Worm (Caenorhabditis elegans) whole organism, mixed stage, embryonic: Measurements from ENCODE around the gene sss-1.

ENCODE experiments used
- M03D4.4 ChIP-seq: sonication (generic microtip); optimal IDR thresholded peaks from 2 replicates; lab custom pipeline; 2017; ENCODE audit warnings: mild to moderate bottlenecking, missing genetic modification characterization, missing compliant biosample characterization
- blmp-1 ChIP-seq: fragments of 150-350 bp; optimal IDR thresholded peaks from 2 replicates; lab custom pipeline; 2014; ENCODE audit warnings: missing biosample characterization, missing genetic modification characterization
- ceh-39 ChIP-seq: fragments of 150-350 bp; optimal IDR thresholded peaks from 2 replicates; lab custom pipeline; 2014; ENCODE audit warnings: missing biosample characterization, missing genetic modification characterization
- ceh-43 ChIP-seq: fragments of 200-800 bp; sonication (Bioruptor generic); optimal IDR thresholded peaks from 2 replicates; lab custom pipeline; 2018; ENCODE audit warnings: mild to moderate bottlenecking, missing genetic modification characterization, moderate library complexity, missing compliant biosample characterization
- ceh-83 ChIP-seq: fragments of 200-800 bp; sonication (Bioruptor generic); optimal IDR thresholded peaks from 2 replicates; lab custom pipeline; 2018; ENCODE audit warnings: mild to moderate bottlenecking, missing genetic modification characterization, missing compliant biosample characterization
- ces-1 ChIP-seq: fragments of 150-350 bp; optimal IDR thresholded peaks from 2 replicates; lab custom pipeline; 2014; ENCODE audit warnings: missing biosample characterization, missing genetic modification reagents, missing genetic modification characterization
- cnd-1 ChIP-seq: fragments of 200-800 bp; sonication (Bioruptor generic); optimal IDR thresholded peaks from 2 replicates; lab custom pipeline; 2018; ENCODE audit warnings: mild to moderate bottlenecking, missing genetic modification characterization, missing compliant biosample characterization
- drap-1 ChIP-seq: fragments of 200-800 bp; sonication (Bioruptor generic); optimal IDR thresholded peaks from 3 replicates; lab custom pipeline; 2018; ENCODE audit warnings: mild to moderate bottlenecking, missing genetic modification characterization, missing compliant biosample characterization
- elt-1 ChIP-seq: sonication (generic microtip); optimal IDR thresholded peaks from 2 replicates; lab custom pipeline; 2017; ENCODE audit warnings: missing genetic modification characterization, mild to moderate bottlenecking, missing compliant biosample characterization, antibody characterized with exemption, moderate library complexity, borderline replicate concordance; ENCODE audit not compliant: insufficient read depth
- elt-3 ChIP-seq: fragments of 150-350 bp; optimal IDR thresholded peaks from 2 replicates; lab custom pipeline; 2014; ENCODE audit warnings: missing biosample characterization, missing genetic modification characterization
- flh-1 ChIP-seq: fragments of 200-800 bp; sonication (Bioruptor generic); optimal IDR thresholded peaks from 2 replicates; lab custom pipeline; 2018; ENCODE audit warnings: mild to moderate bottlenecking, missing genetic modification characterization, moderate library complexity, missing compliant biosample characterization
- ham-2 ChIP-seq: fragments of 200-800 bp; sonication (Bioruptor generic); optimal IDR thresholded peaks from 2 replicates; lab custom pipeline; 2018; ENCODE audit warnings: mild to moderate bottlenecking, missing genetic modification characterization, missing compliant biosample characterization
- hlh-1 ChIP-seq: fragments of 150-350 bp; optimal IDR thresholded peaks from 2 replicates; lab custom pipeline; 2014; ENCODE audit warnings: missing biosample characterization, missing genetic modification reagents, missing genetic modification characterization
- lin-13 ChIP-seq: fragments of 150-350 bp; optimal IDR thresholded peaks from 2 replicates; lab custom pipeline; 2014; ENCODE audit warnings: missing biosample characterization, missing genetic modification characterization
- lin-32 ChIP-seq: fragments of 200-800 bp; sonication (Bioruptor generic); optimal IDR thresholded peaks from 2 replicates; lab custom pipeline; 2018; ENCODE audit warnings: mild to moderate bottlenecking, missing genetic modification characterization, missing compliant biosample characterization
- lsy-2 ChIP-seq: fragments of 150-350 bp; optimal IDR thresholded peaks from 2 replicates; lab custom pipeline; 2014; ENCODE audit warnings: missing biosample characterization, missing genetic modification characterization
- mab-5 ChIP-seq: fragments of 150-350 bp; optimal IDR thresholded peaks from 2 replicates; lab custom pipeline; 2014; ENCODE audit warnings: missing biosample characterization, missing genetic modification characterization
- mep-1 ChIP-seq: fragments of 150-350 bp; optimal IDR thresholded peaks from 2 replicates; lab custom pipeline; 2017; ENCODE audit warnings: missing biosample characterization, missing genetic modification reagents, missing genetic modification characterization, inconsistent platforms
- mls-2 ChIP-seq: sonication (generic microtip); optimal IDR thresholded peaks from 2 replicates; lab custom pipeline; 2016; ENCODE audit warnings: mild to moderate bottlenecking, missing genetic modification characterization, moderate library complexity, missing compliant biosample characterization
- nhr-12 ChIP-seq: fragments of 150-350 bp; optimal IDR thresholded peaks from 2 replicates; lab custom pipeline; 2014; ENCODE audit warnings: missing biosample characterization, missing genetic modification characterization
- nhr-237 ChIP-seq: fragments of 150-350 bp; optimal IDR thresholded peaks from 2 replicates; lab custom pipeline; 2014; ENCODE audit warnings: missing biosample characterization, missing genetic modification characterization
- nhr-28 ChIP-seq: fragments of 150-350 bp; optimal IDR thresholded peaks from 2 replicates; lab custom pipeline; 2014; ENCODE audit warnings: missing biosample characterization, missing genetic modification characterization
- nhr-76 ChIP-seq: sonication (generic microtip); optimal IDR thresholded peaks from 2 replicates; lab custom pipeline; 2017; ENCODE audit warnings: missing biosample characterization, missing genetic modification characterization
- pha-4 ChIP-seq: fragments of 150-350 bp; optimal IDR thresholded peaks from 2 replicates; lab custom pipeline; 2018; ENCODE audit warnings: missing biosample characterization, missing genetic modification reagents, missing genetic modification characterization
- sem-2 ChIP-seq: fragments of 200-800 bp; sonication (Bioruptor generic); optimal IDR thresholded peaks from 2 replicates; lab custom pipeline; 2018; ENCODE audit warnings: mild to moderate bottlenecking, missing genetic modification characterization, missing compliant biosample characterization
- snpc-4 ChIP-seq: fragments of 150-350 bp; optimal IDR thresholded peaks from 2 replicates; lab custom pipeline; 2014; ENCODE audit warnings: missing biosample characterization, missing genetic modification characterization
- tbx-8 ChIP-seq: fragments of 200-800 bp; sonication (Bioruptor generic); optimal IDR thresholded peaks from 2 replicates; lab custom pipeline; 2018; ENCODE audit warnings: mild to moderate bottlenecking, missing genetic modification characterization, moderate library complexity, missing compliant biosample characterization
- unc-120 ChIP-seq: sonication (generic microtip); optimal IDR thresholded peaks from 2 replicates; lab custom pipeline; 2017; ENCODE audit warnings: missing genetic modification characterization, missing compliant biosample characterization; ENCODE audit not compliant: poor library complexity, severe bottlenecking
- unc-39 ChIP-seq: fragments of 150-350 bp; optimal IDR thresholded peaks from 2 replicates; lab custom pipeline; 2014; ENCODE audit warnings: missing biosample characterization, missing genetic modification characterization
- unc-62 ChIP-seq: fragments of 150-350 bp; optimal IDR thresholded peaks from 2 replicates; lab custom pipeline; 2014; ENCODE audit warnings: missing biosample characterization, missing genetic modification reagents, missing genetic modification characterization
- zip-8 ChIP-seq: fragments of 150-350 bp; optimal IDR thresholded peaks from 2 replicates; lab custom pipeline; 2014; ENCODE audit warnings: missing biosample characterization, missing genetic modification characterization
- ztf-11 ChIP-seq: fragments of 150-350 bp; optimal IDR thresholded peaks from 2 replicates; lab custom pipeline; 2014; ENCODE audit warnings: missing biosample characterization, missing genetic modification characterization

Gene sss-1

ce11 chrIV:9861921-9862320 lies 31.6 kb downstream of the sss-1 start, which contains the start of gene K07F5.14:
Gene K07F5.14, plus strand, starts transcription at chrIV:9862221.
- no peak for TF ChIP-seq ceh-83
- no peak for TF ChIP-seq unc-62 (GFP tag; lab: Kevin White, UChicago)
- TF ChIP-seq, all 35 proteins: peak for 0

ce11 chrIV:9858970-9859369 lies 34.6 kb downstream of the sss-1 start:
- no peak for TF ChIP-seq lin-32 (GFP tag; lab: Kevin White, UChicago)
- TF ChIP-seq mls-2 (tag; lab: Kevin White, UChicago), result no peak
- no peak for TF ChIP-seq ztf-11 (tag; lab: Kevin White, UChicago)
- no peak for TF ChIP-seq unc-120 (tag; lab: Kevin White, UChicago)
- TF ChIP-seq nhr-12 (tag; lab: Kevin White, UChicago), result no peak
- TF ChIP-seq ceh-43 (GFP tag; lab: Kevin White, UChicago), result no peak
- no peak for TF ChIP-seq zip-8
- no peak for TF ChIP-seq drap-1 (GFP tag; lab: Kevin White, UChicago)

- TF ChIP-seq ces-1 (GFP tag; lab: Kevin White, UChicago) (no peak), lsy-2 (tag; lab: Kevin White, UChicago) (peak; percentile 21), ceh-39 (peak; percentile 67), zip-8 (no peak), tbx-8 (GFP tag; lab: Kevin White, UChicago) (no peak), unc-39 (no peak), elt-1 (tag; lab: Kevin White, UChicago) (no peak), mep-1 (tag; lab: Kevin White, UChicago) (peak; percentile 64), nhr-28 (tag; lab: Kevin White, UChicago) (no peak), ztf-11 (tag; lab: Kevin White, UChicago) (no peak), ceh-43 (GFP tag; lab: Kevin White, UChicago) (no peak), M03D4.4 (no peak), unc-62 (GFP tag; lab: Kevin White, UChicago) (no peak), flh-1 (no peak), lin-32 (GFP tag; lab: Kevin White, UChicago) (no peak), sem-2 (no peak), elt-3 (tag; lab: Kevin White, UChicago) (no peak), nhr-237 (tag; lab: Kevin White, UChicago) (no peak), blmp-1 (tag; lab: Kevin White, UChicago) (no peak), ham-2 (GFP tag; lab: Kevin White, UChicago) (no peak), mab-5 (no peak), hlh-1 (tag; lab: Kevin White, UChicago) (no peak), lin-13 (tag; lab: Kevin White, UChicago) (no peak)
Observed at ce11 chrIV:9857952-9858488, 35.5 kb downstream of the sss-1 start, which contains the start of gene npp-1. Gene npp-1, plus strand, starts transcription at chrIV:9858488.

ce11 chrIV:9855712-9856111 lies 37.8 kb downstream of the sss-1 start, which contains the start of gene K07F5.12:
Gene K07F5.12, plus strand, starts transcription at chrIV:9856012.
- TF ChIP-seq unc-120 (tag; lab: Kevin White, UChicago) (no peak), nhr-28 (tag; lab: Kevin White, UChicago) (no peak), M03D4.4 (no peak), flh-1 (no peak), mls-2 (tag; lab: Kevin White, UChicago) (no peak), lsy-2 (tag; lab: Kevin White, UChicago) (no peak), zip-8 (no peak), mep-1 (tag; lab: Kevin White, UChicago) (no peak), ceh-43 (GFP tag; lab: Kevin White, UChicago) (no peak), snpc-4 (tag; lab: Kevin White, UChicago) (no peak), mab-5 (no peak), lin-32 (GFP tag; lab: Kevin White, UChicago) (no peak), unc-39 (no peak), ces-1 (GFP tag; lab: Kevin White, UChicago) (no peak), drap-1 (GFP tag; lab: Kevin White, UChicago) (no peak), nhr-237 (tag; lab: Kevin White, UChicago) (no peak)

- TF ChIP-seq cnd-1 (no peak), mep-1 (tag; lab: Kevin White, UChicago) (no peak), ceh-39 (no peak), zip-8 (no peak), ham-2 (GFP tag; lab: Kevin White, UChicago) (no peak), blmp-1 (tag; lab: Kevin White, UChicago) (no peak), ceh-43 (GFP tag; lab: Kevin White, UChicago) (no peak), ceh-83 (no peak), lin-13 (tag; lab: Kevin White, UChicago) (no peak), snpc-4 (tag; lab: Kevin White, UChicago) (no peak), drap-1 (GFP tag; lab: Kevin White, UChicago) (no peak), M03D4.4 (no peak), nhr-76 (tag; lab: Kevin White, UChicago) (no peak), pha-4 (tag; lab: Kevin White, UChicago) (no peak), tbx-8 (GFP tag; lab: Kevin White, UChicago) (no peak), nhr-12 (tag; lab: Kevin White, UChicago) (no peak)
Observed at ce11 chrIV:9854952-9855351, 38.6 kb downstream of the sss-1 start.
